Worm (Caenorhabditis elegans) whole organism, young adult: ENCODE data around the gene ZK180.7.

ENCODE experiments used
- K12H6.12 ChIP-seq: fragments of 200-800 bp; sonication (Bioruptor generic); optimal IDR thresholded peaks from 2 replicates; lab custom pipeline; 2018; ENCODE audit warnings: mild to moderate bottlenecking, missing genetic modification characterization, missing compliant biosample characterization
- T26A5.8 ChIP-seq: sonication (generic microtip); optimal IDR thresholded peaks from 2 replicates; lab custom pipeline; 2016; ENCODE audit warnings: missing genetic modification characterization, missing compliant biosample characterization
- Y95B8A.8 ChIP-seq: fragments of 200-800 bp; sonication (Bioruptor generic); IDR thresholded peaks from 2 replicates; pipeline ENCODE4 v1.3.6; 2022; ENCODE audit warnings: missing genetic modification reagents, missing genetic modification characterization, missing compliant biosample characterization
- ama-1 ChIP-seq, 3 experiments: fragments of 150-350 bp in 1 of 3; sonication (generic microtip) in 2 of 3; optimal IDR thresholded peaks; 2 replicates each; lab custom pipeline; 2014 to 2018; ENCODE audit warnings: missing biosample characterization in 2 of 3, missing genetic modification characterization in 2 of 3, missing genetic modification reagents in 2 of 3
- bed-2 ChIP-seq: fragments of 200-800 bp; sonication (Bioruptor generic); IDR thresholded peaks from 2 replicates; pipeline ENCODE4 v1.3.6; 2022; ENCODE audit warnings: missing genetic modification reagents, missing genetic modification characterization, missing compliant biosample characterization
- cebp-2 ChIP-seq: fragments of 200-800 bp; sonication (Bioruptor generic); IDR thresholded peaks from 2 replicates; pipeline ENCODE4 v1.3.6; 2022; ENCODE audit warnings: missing genetic modification characterization, missing compliant biosample characterization
- dpl-1 ChIP-seq: fragments of 150-350 bp; optimal IDR thresholded peaks from 2 replicates; lab custom pipeline; 2014; ENCODE audit warnings: missing biosample characterization, missing genetic modification reagents, missing genetic modification characterization
- egl-18 ChIP-seq: fragments of 200-800 bp; sonication (Bioruptor generic); IDR thresholded peaks from 2 replicates; pipeline ENCODE4 v1.3.6; 2022; ENCODE audit warnings: missing genetic modification reagents, missing genetic modification characterization, missing compliant biosample characterization
- lsy-27 ChIP-seq: sonication (generic microtip); optimal IDR thresholded peaks from 2 replicates; lab custom pipeline; 2017; ENCODE audit warnings: missing genetic modification characterization, mild to moderate bottlenecking, missing compliant biosample characterization, antibody characterized with exemption, missing genotype, borderline replicate concordance; ENCODE audit not compliant: insufficient read depth
- madf-6 ChIP-seq: fragments of 200-800 bp; sonication (Bioruptor generic); IDR thresholded peaks from 2 replicates; pipeline ENCODE4 v1.3.6; 2022; ENCODE audit warnings: missing genetic modification reagents, missing genetic modification characterization, missing compliant biosample characterization
- pha-4 ChIP-seq: fragments of 150-350 bp; sonication (generic microtip); optimal IDR thresholded peaks from 2 replicates; lab custom pipeline; 2014; ENCODE audit warnings: missing biosample characterization, missing genetic modification reagents, missing genetic modification characterization
- rpc-1 ChIP-seq, 2 experiments: fragments of 150-350 bp in 1 of 2; sonication (generic microtip) in 1 of 2; optimal IDR thresholded peaks; 2 replicates each; lab custom pipeline; 2014 to 2018; ENCODE audit warnings: missing biosample characterization in 1 of 2, missing genetic modification characterization in 1 of 2, missing genetic modification reagents in 1 of 2, missing genotype in 1 of 2

- TF ChIP-seq K12H6.12 (no peak), pha-4 (tag; lab: Kevin White, UChicago) (no peak), bed-2 (GFP tag; lab: Robert Waterston, UW) (no peak), ama-1 (optimal IDR thresholded peaks at IDR 0.05; lab: Kevin White, UChicago) (no peak), ama-1 (GFP tag; optimal IDR thresholded peaks at IDR 0.05; lab: Kevin White, UChicago) (no peak), Y95B8A.8 (GFP tag; lab: Robert Waterston, UW) (no peak), madf-6 (no peak), rpc-1 (optimal IDR thresholded peaks at IDR 0.05; lab: Kevin White, UChicago) (no peak), rpc-1 (tag; optimal IDR thresholded peaks at IDR 0.05; lab: Kevin White, UChicago) (no peak), cebp-2 (GFP tag; lab: Robert Waterston, UW) (no peak), T26A5.8 (tag; lab: Kevin White, UChicago) (no peak), dpl-1 (GFP tag; lab: Kevin White, UChicago) (no peak), egl-18 (GFP tag; lab: Robert Waterston, UW) (no peak), lsy-27 (tag; lab: Kevin White, UChicago) (no peak)
Measured at ce11 chrIV:4517066-4517465, 26.7 kb downstream of the ZK180.7 start, which contains the start of gene ZK180.5.
